Worm (Caenorhabditis elegans) whole organism, young adult: Measurements from ENCODE around the gene F11G11.15.

ENCODE experiments used
- C06A6.2 ChIP-seq: fragments of 200-800 bp; sonication (Bioruptor generic); conservative IDR thresholded peaks from 2 replicates; pipeline ENCODE4 v1.3.6; 2022; ENCODE audit warnings: missing genetic modification characterization, missing compliant biosample characterization
- F22D6.2 ChIP-seq: sonication (generic microtip); optimal IDR thresholded peaks from 2 replicates; lab custom pipeline; 2016; ENCODE audit warnings: mild to moderate bottlenecking, missing genetic modification characterization, missing compliant biosample characterization
- F23B12.7 ChIP-seq: sonication (generic microtip); optimal IDR thresholded peaks from 2 replicates; lab custom pipeline; 2017; ENCODE audit warnings: missing genetic modification characterization, mild to moderate bottlenecking, missing compliant biosample characterization, antibody characterized with exemption, moderate library complexity; ENCODE audit not compliant: insufficient read depth
- F55B11.4 ChIP-seq: sonication (generic microtip); optimal IDR thresholded peaks from 2 replicates; lab custom pipeline; 2016; ENCODE audit warnings: missing compliant biosample characterization, missing genetic modification characterization, borderline replicate concordance; ENCODE audit not compliant: insufficient read depth
- F57A8.1 ChIP-seq: fragments of 200-800 bp; sonication (Bioruptor generic); optimal IDR thresholded peaks from 2 replicates; lab custom pipeline; 2018; ENCODE audit warnings: mild to moderate bottlenecking, missing genetic modification characterization, moderate library complexity, missing compliant biosample characterization
- K11D2.4 ChIP-seq: fragments of 200-800 bp; sonication (Bioruptor generic); IDR thresholded peaks from 2 replicates; pipeline ENCODE4 v1.3.6; 2022; ENCODE audit warnings: missing genetic modification reagents, missing genetic modification characterization, missing compliant biosample characterization
- Y67H2A.10 ChIP-seq: fragments of 200-800 bp; sonication (Bioruptor generic); conservative IDR thresholded peaks from 2 replicates; pipeline ENCODE4 v1.3.6; 2022; ENCODE audit warnings: missing genetic modification reagents, missing genetic modification characterization, missing compliant biosample characterization
- Y79H2A.3 ChIP-seq: fragments of 200-800 bp; sonication (Bioruptor generic); conservative IDR thresholded peaks from 2 replicates; pipeline ENCODE4 v1.3.6; 2022; ENCODE audit warnings: missing genetic modification reagents, missing genetic modification characterization, missing compliant biosample characterization
- aptf-2 ChIP-seq: fragments of 200-800 bp; sonication (Bioruptor generic); conservative IDR thresholded peaks from 2 replicates; pipeline ENCODE4 v1.3.6; 2022; ENCODE audit warnings: missing genetic modification reagents, missing genetic modification characterization, missing compliant biosample characterization
- aptf-3 ChIP-seq: fragments of 200-800 bp; sonication (Bioruptor generic); IDR thresholded peaks from 2 replicates; pipeline ENCODE4 v1.3.6; 2022; ENCODE audit warnings: missing genetic modification characterization, missing compliant biosample characterization
- attf-3 ChIP-seq: fragments of 200-800 bp; sonication (Bioruptor generic); conservative IDR thresholded peaks from 2 replicates; pipeline ENCODE4 v1.3.6; 2022; ENCODE audit warnings: missing genetic modification reagents, missing genetic modification characterization, missing compliant biosample characterization
- attf-5 ChIP-seq: fragments of 200-800 bp; sonication (Bioruptor generic); optimal IDR thresholded peaks from 2 replicates; lab custom pipeline; 2018; ENCODE audit warnings: mild to moderate bottlenecking, missing genetic modification characterization, missing compliant biosample characterization
- attf-6 ChIP-seq: fragments of 200-800 bp; sonication (Bioruptor generic); IDR thresholded peaks from 2 replicates; pipeline ENCODE4 v1.3.6; 2022; ENCODE audit warnings: missing genetic modification reagents, missing genetic modification characterization, missing compliant biosample characterization
- cebp-1 ChIP-seq, 2 experiments: fragments of 200-800 bp in 1 of 2; sonication (Bioruptor generic) in 1 of 2; sonication (generic microtip) in 1 of 2; IDR thresholded peaks in 1 of 2; optimal IDR thresholded peaks in 1 of 2; 2 replicates each; pipeline versions ENCODE4 v1.3.6 to Lab custom; 2017 to 2022; ENCODE audit warnings: missing compliant biosample characterization in 2 of 2, missing genetic modification characterization in 2 of 2, mild to moderate bottlenecking in 1 of 2, missing genetic modification reagents in 1 of 2, moderate library complexity in 1 of 2
- ceh-40 ChIP-seq: fragments of 200-800 bp; sonication (Bioruptor generic); IDR thresholded peaks from 2 replicates; pipeline ENCODE4 v1.3.6; 2022; ENCODE audit warnings: missing genetic modification characterization, missing compliant biosample characterization
- ceh-58 ChIP-seq: fragments of 200-800 bp; sonication (Bioruptor generic); IDR thresholded peaks from 2 replicates; pipeline ENCODE4 v1.3.6; 2022; ENCODE audit warnings: missing genetic modification characterization, missing compliant biosample characterization
- dpff-1 ChIP-seq: sonication (generic microtip); optimal IDR thresholded peaks from 2 replicates; lab custom pipeline; 2017; ENCODE audit warnings: mild to moderate bottlenecking, missing genetic modification characterization, missing compliant biosample characterization
- dpl-1 ChIP-seq: fragments of 150-350 bp; optimal IDR thresholded peaks from 2 replicates; lab custom pipeline; 2014; ENCODE audit warnings: missing biosample characterization, missing genetic modification reagents, missing genetic modification characterization
- efl-1 ChIP-seq: fragments of 150-350 bp; optimal IDR thresholded peaks from 2 replicates; lab custom pipeline; 2014; ENCODE audit warnings: missing biosample characterization, missing genetic modification reagents, missing genetic modification characterization
- gei-17 ChIP-seq: fragments of 200-800 bp; sonication (Bioruptor generic); optimal IDR thresholded peaks from 2 replicates; lab custom pipeline; 2018; ENCODE audit warnings: mild to moderate bottlenecking, missing genetic modification characterization, missing compliant biosample characterization
- let-526 ChIP-seq: fragments of 200-800 bp; sonication (Bioruptor generic); IDR thresholded peaks from 2 replicates; pipeline ENCODE4 v1.3.6; 2022; ENCODE audit warnings: missing genetic modification reagents, missing genetic modification characterization, missing compliant biosample characterization
- lin-26 ChIP-seq: fragments of 200-800 bp; sonication (Bioruptor generic); IDR thresholded peaks from 2 replicates; pipeline ENCODE4 v1.3.6; 2022; ENCODE audit warnings: missing genetic modification reagents, missing genetic modification characterization, missing compliant biosample characterization
- lin-54 ChIP-seq: fragments of 200-800 bp; sonication (Bioruptor generic); optimal IDR thresholded peaks from 2 replicates; lab custom pipeline; 2018; ENCODE audit warnings: mild to moderate bottlenecking, missing genetic modification characterization, missing compliant biosample characterization
- lsy-27 ChIP-seq: sonication (generic microtip); optimal IDR thresholded peaks from 2 replicates; lab custom pipeline; 2017; ENCODE audit warnings: missing genetic modification characterization, mild to moderate bottlenecking, missing compliant biosample characterization, antibody characterized with exemption, missing genotype, borderline replicate concordance; ENCODE audit not compliant: insufficient read depth
- mel-28 ChIP-seq: sonication (generic microtip); optimal IDR thresholded peaks from 2 replicates; lab custom pipeline; 2016; ENCODE audit warnings: borderline replicate concordance, mild to moderate bottlenecking, missing genetic modification characterization, missing compliant biosample characterization
- nfya-2 ChIP-seq: fragments of 200-800 bp; sonication (Bioruptor generic); IDR thresholded peaks from 2 replicates; pipeline ENCODE4 v1.3.6; 2022; ENCODE audit warnings: missing genetic modification reagents, missing genetic modification characterization, missing compliant biosample characterization
- nfyb-1 ChIP-seq: fragments of 200-800 bp; sonication (Bioruptor generic); IDR thresholded peaks from 2 replicates; pipeline ENCODE4 v1.3.6; 2022; ENCODE audit warnings: missing genetic modification reagents, missing genetic modification characterization, missing compliant biosample characterization
- pbrm-1 ChIP-seq: fragments of 200-800 bp; sonication (Bioruptor generic); IDR thresholded peaks from 2 replicates; pipeline ENCODE4 v1.3.6; 2022; ENCODE audit warnings: missing genetic modification reagents, missing genetic modification characterization, missing compliant biosample characterization
- pha-4 ChIP-seq: fragments of 150-350 bp; sonication (generic microtip); optimal IDR thresholded peaks from 2 replicates; lab custom pipeline; 2014; ENCODE audit warnings: missing biosample characterization, missing genetic modification reagents, missing genetic modification characterization
- repo-1 ChIP-seq: sonication (generic microtip); optimal IDR thresholded peaks from 2 replicates; lab custom pipeline; 2017; ENCODE audit warnings: mild to moderate bottlenecking, missing genetic modification characterization, missing compliant biosample characterization
- somi-1 ChIP-seq: fragments of 200-800 bp; sonication (Bioruptor generic); optimal IDR thresholded peaks from 2 replicates; lab custom pipeline; 2018; ENCODE audit warnings: mild to moderate bottlenecking, missing genetic modification characterization, missing compliant biosample characterization
- unc-130 ChIP-seq: sonication (generic microtip); optimal IDR thresholded peaks from 2 replicates; lab custom pipeline; 2016; ENCODE audit warnings: missing genetic modification reagents, missing genetic modification characterization, missing compliant biosample characterization
- xnd-1 ChIP-seq: sonication (generic microtip); optimal IDR thresholded peaks from 2 replicates; lab custom pipeline; 2016; ENCODE audit warnings: missing genotype, missing genetic modification reagents, missing genetic modification characterization, missing compliant biosample characterization
- ztf-25 ChIP-seq: fragments of 200-800 bp; sonication (Bioruptor generic); IDR thresholded peaks from 2 replicates; pipeline ENCODE4 v1.3.6; 2022; ENCODE audit warnings: missing genetic modification reagents, missing genetic modification characterization, missing compliant biosample characterization

F11G11.15 gene

DNA sequence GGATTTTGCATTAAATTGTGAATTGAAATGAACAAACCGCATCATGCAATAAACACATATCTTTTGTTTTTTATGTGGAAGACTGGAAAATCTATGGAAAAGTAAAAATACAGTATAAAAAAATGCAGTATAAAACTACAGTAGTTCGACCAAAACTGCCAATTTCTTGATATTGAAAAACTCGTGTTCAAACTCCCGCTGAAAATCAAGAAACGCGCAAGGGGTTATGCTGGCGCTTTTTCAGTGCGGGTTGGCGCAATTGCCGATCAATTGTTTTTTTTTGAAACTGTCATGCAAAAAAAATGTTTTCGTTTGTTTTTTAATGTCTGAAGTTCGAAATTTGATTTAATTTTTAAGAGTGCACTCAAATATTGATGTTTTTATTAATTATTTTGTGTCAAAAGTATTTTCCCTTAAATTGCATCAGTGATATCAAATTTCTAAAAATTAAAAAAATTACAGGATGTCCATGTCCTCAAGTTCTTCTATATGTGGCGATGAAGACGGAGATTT lies 23.0 kb upstream of the F11G11.15 start, which contains the start of gene dnj-9 (continued):
- TF ChIP-seq somi-1 (GFP tag; lab: Kevin White, UChicago) = peak; percentile 53
- TF ChIP-seq pha-4 (tag; lab: Kevin White, UChicago) = peak; percentile 94
- peak; percentile 94 for TF ChIP-seq repo-1 (tag; lab: Kevin White, UChicago)
- peak; percentile 99 for TF ChIP-seq lin-54 (GFP tag; lab: Kevin White, UChicago)
- peak; percentile 92 for TF ChIP-seq F23B12.7 (tag; lab: Kevin White, UChicago)
- TF ChIP-seq attf-6 (GFP tag; lab: Robert Waterston, UW) = peak; percentile 73
- 0 out of 2 replicates have a peak, but pooled peaks have one; percentile 11 for TF ChIP-seq Y79H2A.3 (GFP tag; lab: Robert Waterston, UW)
- 0 out of 2 replicates have a peak, but pooled peaks have one; percentile 41 for TF ChIP-seq ztf-25
- peak; percentile 91 for TF ChIP-seq C06A6.2
- TF ChIP-seq attf-3 (GFP tag; lab: Robert Waterston, UW) = peak; percentile 68
- no peak for TF ChIP-seq aptf-2
- TF ChIP-seq gei-17 = peak; percentile 87
- TF ChIP-seq, all 124 proteins: peak for 82

DNA sequence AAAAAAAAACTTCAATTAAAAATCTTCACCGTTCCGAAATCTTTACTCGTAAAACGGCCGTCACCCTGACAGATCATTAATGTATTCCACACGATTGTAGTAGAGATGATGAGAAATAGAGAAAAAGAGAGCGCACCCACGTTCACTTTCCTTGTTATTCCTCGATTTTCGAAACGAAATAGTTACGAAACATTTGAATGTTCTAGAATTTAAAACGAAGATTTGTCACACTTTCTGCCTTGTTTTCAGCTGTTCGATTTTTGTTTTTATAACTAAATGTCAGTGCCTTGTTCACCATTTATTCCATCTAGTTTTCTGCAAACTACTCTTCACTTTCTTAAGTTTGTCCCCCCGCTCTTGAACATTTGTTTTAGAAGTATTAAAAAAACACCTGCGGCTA lies 19.9 kb upstream of the F11G11.15 start:
- no peak for TF ChIP-seq cebp-1 (GFP tag; IDR thresholded peaks at IDR 0.05; lab: Robert Waterston, UW)
- peak; percentile 66 for TF ChIP-seq cebp-1 (tag; optimal IDR thresholded peaks at IDR 0.05; lab: Kevin White, UChicago)
- TF ChIP-seq ceh-40 (GFP tag; lab: Robert Waterston, UW) = no peak
- no peak for TF ChIP-seq Y67H2A.10 (GFP tag; lab: Robert Waterston, UW)
- no peak for TF ChIP-seq mel-28 (tag; lab: Kevin White, UChicago)
- no peak for TF ChIP-seq F55B11.4 (tag; lab: Kevin White, UChicago)

DNA sequence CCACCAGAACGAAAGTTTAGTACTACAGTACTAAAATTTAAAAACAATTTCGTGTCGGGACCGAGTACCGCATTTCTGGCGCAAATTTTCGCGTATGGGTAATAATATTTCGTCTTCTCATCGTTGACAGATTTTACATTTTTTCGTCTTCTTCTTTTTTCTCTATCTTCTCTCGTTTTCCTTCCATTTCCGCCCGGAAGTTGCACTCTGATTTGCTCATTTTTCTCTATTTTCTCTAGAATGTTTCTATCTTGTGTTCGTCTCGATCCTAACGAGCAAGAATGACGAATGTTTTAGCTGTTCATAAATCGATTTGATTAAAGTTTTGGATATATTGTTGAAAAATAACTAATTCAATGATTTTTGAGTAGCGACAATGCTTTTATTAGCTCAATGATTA lies 19.2 kb upstream of the F11G11.15 start:
- TF ChIP-seq F22D6.2 (tag; lab: Kevin White, UChicago) (no peak), K11D2.4 (GFP tag; lab: Robert Waterston, UW) (0 out of 2 replicates have a peak, but pooled peaks have one; percentile 19), nfya-2 (GFP tag; lab: Robert Waterston, UW) (no peak), xnd-1 (tag; lab: Kevin White, UChicago) (no peak)

DNA sequence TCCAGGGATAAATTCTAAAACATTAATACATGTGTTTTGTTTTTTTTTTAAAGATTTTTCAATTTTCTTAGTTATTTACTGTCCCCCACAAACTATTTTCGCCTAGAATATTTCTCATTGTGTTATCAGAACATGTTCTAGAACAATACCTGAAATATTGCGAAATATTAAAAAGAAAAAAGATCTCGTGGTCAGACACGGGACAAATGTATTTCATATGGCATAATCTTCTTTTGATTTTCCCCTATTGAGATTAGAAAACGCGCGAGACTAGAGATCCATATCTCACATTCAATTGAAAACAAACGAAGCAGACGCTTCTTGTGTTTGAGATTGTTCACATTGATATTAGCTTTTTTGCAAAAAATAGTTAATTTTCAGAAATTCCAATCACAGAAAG lies 18.5 kb upstream of the F11G11.15 start:
- TF ChIP-seq F57A8.1 (no peak), nfyb-1 (GFP tag; lab: Robert Waterston, UW) (0 out of 2 replicates have a peak, but pooled peaks have one; percentile 46), unc-130 (GFP tag; lab: Kevin White, UChicago) (no peak), aptf-3 (no peak), let-526 (GFP tag; lab: Robert Waterston, UW) (peak; percentile 24; the same call in 1 of the 2 replicates), lsy-27 (tag; lab: Kevin White, UChicago) (no peak), dpff-1 (tag; lab: Kevin White, UChicago) (no peak), efl-1 (GFP tag; lab: Kevin White, UChicago) (no peak), cebp-1 (GFP tag; IDR thresholded peaks at IDR 0.05; lab: Robert Waterston, UW) (peak; percentile 96), cebp-1 (tag; optimal IDR thresholded peaks at IDR 0.05; lab: Kevin White, UChicago) (peak; percentile 99), pbrm-1 (GFP tag; lab: Robert Waterston, UW) (0 out of 2 replicates have a peak, but pooled peaks have one; percentile 12), lin-26 (0 out of 2 replicates have a peak, but pooled peaks have one; percentile 13), attf-5 (GFP tag; lab: Kevin White, UChicago) (peak; percentile 39), ceh-58 (GFP tag; lab: Robert Waterston, UW) (no peak), dpl-1 (GFP tag; lab: Kevin White, UChicago) (no peak)
